Worm (Caenorhabditis elegans): ENCODE measurements around the gene eat-20.

eat-20 gene

DNA sequence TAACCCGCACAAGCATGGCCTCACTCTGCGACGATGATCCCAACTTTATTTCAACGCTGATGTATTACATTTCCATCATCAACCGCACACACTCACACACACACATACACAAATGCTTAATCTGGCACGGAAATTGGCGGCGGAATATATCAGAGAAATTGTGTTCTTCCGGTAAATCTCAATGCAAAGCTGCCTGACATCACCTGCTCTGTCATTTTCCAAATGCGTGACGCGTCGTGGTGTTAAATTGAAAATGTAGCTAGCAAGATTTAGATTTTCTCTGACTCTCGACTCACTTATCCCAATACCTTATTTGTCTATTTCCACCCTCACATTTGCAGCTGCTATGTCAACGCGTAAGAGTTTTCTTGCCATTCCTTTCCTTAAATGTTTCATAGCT, 29.5 kb downstream of the eat-20 start:
- peak; percentile 62 for TF ChIP-seq aha-1 (tag)
- TF ChIP-seq tra-1 (GFP tag; IDR thresholded peaks at IDR 0.05) = no peak
- TF ChIP-seq zip-2 (tag; optimal IDR thresholded peaks at IDR 0.05) = no peak
- no peak for TF ChIP-seq ceh-82 (tag; optimal IDR thresholded peaks at IDR 0.05)
- no peak for TF ChIP-seq lsy-2 (tag; optimal IDR thresholded peaks at IDR 0.05)

DNA sequence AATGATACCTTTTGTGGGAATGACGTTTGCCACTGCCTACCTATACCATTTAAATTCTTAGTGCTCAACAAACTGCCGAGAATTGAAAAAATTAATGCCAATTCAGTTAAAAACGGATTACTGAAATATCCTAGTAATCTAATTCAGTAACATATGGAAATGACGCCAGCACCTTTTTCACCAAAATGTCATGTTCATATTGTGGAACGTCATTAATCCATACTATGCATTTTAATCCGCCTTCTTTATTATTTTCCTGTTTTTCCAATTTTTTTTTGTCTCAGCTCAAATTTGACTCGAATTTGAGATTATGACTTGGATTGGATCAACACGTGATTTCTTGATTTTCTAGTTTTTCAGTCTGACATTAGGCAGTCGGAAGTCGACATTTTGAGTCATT, 31.6 kb downstream of the eat-20 start:
- TF ChIP-seq unc-62 (GFP tag; optimal IDR thresholded peaks at IDR 0.05 in 1 of 2) = peak in 1 of 2 experiments; percentile 0
- TF ChIP-seq unc-62 (tag; optimal IDR thresholded peaks at IDR 0.05) = no peak
- TF ChIP-seq nhr-111 (GFP tag; optimal IDR thresholded peaks at IDR 0.05) = no peak

DNA sequence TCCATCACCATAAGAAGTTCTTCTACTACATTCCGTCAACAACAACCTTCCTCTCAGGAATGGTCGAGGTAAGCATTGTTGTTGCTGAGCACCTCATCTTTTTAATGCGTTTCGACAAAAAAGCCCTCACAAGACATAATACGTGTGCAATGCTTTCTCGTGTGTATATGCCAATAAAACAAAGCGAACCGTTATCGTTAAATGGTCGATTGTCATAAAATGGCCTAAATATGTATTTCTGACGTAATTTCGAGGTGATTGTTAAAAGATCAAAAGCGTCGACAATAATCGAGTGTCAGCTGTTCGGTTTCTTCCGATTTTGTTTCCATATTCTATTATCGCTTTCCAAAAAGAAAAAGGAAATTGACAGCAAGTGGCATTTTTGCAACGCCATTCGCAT, 34.9 kb downstream of the eat-20 start:
- TF ChIP-seq dmd-6 (GFP tag; IDR thresholded peaks at IDR 0.05) = peak; percentile 86
- no peak for TF ChIP-seq daf-16 (GFP tag; optimal IDR thresholded peaks at IDR 0.05)
- peak; percentile 21 for TF ChIP-seq daf-16 (tag; optimal IDR thresholded peaks at IDR 0.05)
- 0 out of 2 replicates have a peak, but pooled peaks have one; percentile 39 for TF ChIP-seq lin-1 (GFP tag; IDR thresholded peaks at IDR 0.05)
- no peak for TF ChIP-seq hif-1 (tag; optimal IDR thresholded peaks at IDR 0.05)
- TF ChIP-seq aly-2 (tag; optimal IDR thresholded peaks at IDR 0.05) = no peak
- TF ChIP-seq nhr-28 (tag; optimal IDR thresholded peaks at IDR 0.05) = peak; percentile 10
- no peak for TF ChIP-seq daf-8 (GFP tag; IDR thresholded peaks at IDR 0.05)
- no peak for TF ChIP-seq F44E2.7 (GFP tag; IDR thresholded peaks at IDR 0.05)
- TF ChIP-seq dve-1 (tag; optimal IDR thresholded peaks at IDR 0.05; ENCODE audit: insufficient read depth) = peak; percentile 69
- no peak for TF ChIP-seq T20F7.1 (GFP tag; optimal IDR thresholded peaks at IDR 0.05)
- no peak for TF ChIP-seq ceh-82 (tag; optimal IDR thresholded peaks at IDR 0.05)
- no peak for TF ChIP-seq ceh-44 (GFP tag; IDR thresholded peaks at IDR 0.05)
- no peak for TF ChIP-seq ZK337.2 (GFP tag; IDR thresholded peaks at IDR 0.05)
- TF ChIP-seq F26F4.8 (GFP tag; conservative IDR thresholded peaks at IDR 0.05) = no peak
- no peak for TF ChIP-seq R02D3.7 (tag; optimal IDR thresholded peaks at IDR 0.05)
- no peak for TF ChIP-seq mep-1 (tag; optimal IDR thresholded peaks at IDR 0.05)
- peak; percentile 94 for TF ChIP-seq php-3 (GFP tag; IDR thresholded peaks at IDR 0.05)
- no peak for TF ChIP-seq ces-1 (GFP tag; optimal IDR thresholded peaks at IDR 0.05)
- no peak for TF ChIP-seq D1046.2 (GFP tag; IDR thresholded peaks at IDR 0.05)
- peak; percentile 68 for TF ChIP-seq hlh-11 (tag; optimal IDR thresholded peaks at IDR 0.05)
- TF ChIP-seq zfp-3 (GFP tag; conservative IDR thresholded peaks at IDR 0.05) = no peak
- no peak for TF ChIP-seq madf-9 (GFP tag; conservative IDR thresholded peaks at IDR 0.05)
- no peak for TF ChIP-seq dpl-1 (GFP tag; optimal IDR thresholded peaks at IDR 0.05)
- no peak for TF ChIP-seq T26A8.4 (GFP tag; IDR thresholded peaks at IDR 0.05)
- peak; percentile 63 for TF ChIP-seq tra-1 (GFP tag; IDR thresholded peaks at IDR 0.05)
- no peak for TF ChIP-seq mxl-3 (GFP tag; optimal IDR thresholded peaks at IDR 0.05)

DNA sequence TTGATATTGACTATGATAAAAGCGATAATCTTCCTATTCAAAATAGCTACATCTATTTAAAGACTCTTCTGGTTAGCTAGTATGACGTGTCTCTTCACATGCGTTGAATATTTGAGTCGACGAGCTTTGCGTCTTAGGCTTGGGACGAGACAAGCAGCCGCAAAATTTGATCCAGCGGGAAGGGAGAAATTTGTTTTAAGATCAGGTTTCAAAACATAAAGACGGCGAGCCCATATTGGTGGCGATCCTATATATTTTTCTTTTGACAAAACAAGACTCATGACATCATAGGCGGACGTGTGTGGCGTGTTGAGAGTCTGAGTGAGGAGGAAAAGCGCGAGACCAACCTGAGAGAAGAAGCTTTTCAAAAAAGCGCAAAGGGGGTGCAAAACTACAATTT, 35.7 kb downstream of the eat-20 start:
- TF ChIP-seq dve-1 (tag; optimal IDR thresholded peaks at IDR 0.05; ENCODE audit: insufficient read depth) = no peak
- 0 out of 2 replicates have a peak, but pooled peaks have one; percentile 22 for TF ChIP-seq dmd-6 (GFP tag; IDR thresholded peaks at IDR 0.05)

DNA sequence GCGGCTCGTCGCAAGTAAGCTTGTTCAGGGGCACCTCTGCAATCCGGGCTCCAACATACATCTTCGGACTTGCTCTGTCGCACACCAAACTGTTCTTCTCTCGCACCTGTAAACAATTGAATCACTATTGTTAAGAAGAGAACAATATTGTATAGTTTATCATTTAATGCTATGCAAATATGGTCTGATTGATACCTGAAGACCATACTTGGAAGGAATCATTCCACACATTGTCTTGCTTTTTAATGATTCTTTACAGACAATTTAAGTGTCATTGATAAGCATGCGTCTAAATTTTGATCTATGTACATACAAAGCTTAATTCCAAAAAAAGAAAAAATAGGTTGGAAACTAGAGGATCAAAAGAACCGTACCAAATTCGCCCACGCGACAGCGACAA, 37.1 kb downstream of the eat-20 start:
- TF ChIP-seq lin-1 (GFP tag; IDR thresholded peaks at IDR 0.05) (no peak), D1046.2 (GFP tag; IDR thresholded peaks at IDR 0.05) (0 out of 2 replicates have a peak, but pooled peaks have one; percentile 11), ztf-11 (tag; optimal IDR thresholded peaks at IDR 0.05) (no peak), dmd-6 (GFP tag; IDR thresholded peaks at IDR 0.05) (peak; percentile 12; the same call in 1 of the 2 replicates), nhr-28 (tag; optimal IDR thresholded peaks at IDR 0.05) (peak; percentile 1), daf-16 (GFP tag; optimal IDR thresholded peaks at IDR 0.05) (no peak), daf-16 (tag; optimal IDR thresholded peaks at IDR 0.05) (peak; percentile 20)
